Worm (Caenorhabditis elegans): Measurements from ENCODE around the gene Y54F10AL.1.

Gene Y54F10AL.1

ce11 chrIII:2478605-2479004 is 8.9 kb upstream of the Y54F10AL.1 start:
- no peak for TF ChIP-seq med-1 (GFP tag; optimal IDR thresholded peaks at IDR 0.05; ENCODE audit: insufficient read depth)
- TF ChIP-seq T22C8.4 (GFP tag; IDR thresholded peaks at IDR 0.05): peak; percentile 70

- no peak for TF ChIP-seq tab-1 (GFP tag; IDR thresholded peaks at IDR 0.05)
- no peak for TF ChIP-seq T22C8.4 (GFP tag; IDR thresholded peaks at IDR 0.05)
- TF ChIP-seq ref-1 (GFP tag; conservative IDR thresholded peaks at IDR 0.05): no peak
- no peak for TF ChIP-seq ztf-29 (GFP tag; IDR thresholded peaks at IDR 0.05)
- no peak for TF ChIP-seq med-1 (GFP tag; optimal IDR thresholded peaks at IDR 0.05; ENCODE audit: insufficient read depth)
- no peak for TF ChIP-seq klf-2 (GFP tag; conservative IDR thresholded peaks at IDR 0.05)
- no peak for TF ChIP-seq cog-1 (tag; optimal IDR thresholded peaks at IDR 0.05)
- TF ChIP-seq ztf-23 (GFP tag; IDR thresholded peaks at IDR 0.05): no peak
- TF ChIP-seq flt-1 (GFP tag; IDR thresholded peaks at IDR 0.05): no peak
Measured at ce11 chrIII:2482171-2482570, 5.3 kb upstream of the Y54F10AL.1 start.

ce11 chrIII:2482754-2483153 is 4.8 kb upstream of the Y54F10AL.1 start:
- TF ChIP-seq T22C8.4 (GFP tag; IDR thresholded peaks at IDR 0.05) (peak; percentile 73), ztf-23 (GFP tag; IDR thresholded peaks at IDR 0.05) (no peak)

ce11 chrIII:2494717-2495116 is 7.2 kb downstream of the Y54F10AL.1 start:
- 0 out of 2 replicates have a peak, but pooled peaks have one; percentile 37 for TF ChIP-seq tab-1 (GFP tag; IDR thresholded peaks at IDR 0.05)

- TF ChIP-seq klf-2 (GFP tag; conservative IDR thresholded peaks at IDR 0.05) (peak; percentile 97), ref-1 (GFP tag; conservative IDR thresholded peaks at IDR 0.05) (peak; percentile 95), ztf-23 (GFP tag; IDR thresholded peaks at IDR 0.05) (peak; percentile 95), tab-1 (GFP tag; IDR thresholded peaks at IDR 0.05) (peak; percentile 90), T22C8.4 (GFP tag; IDR thresholded peaks at IDR 0.05) (peak; percentile 89), ztf-29 (GFP tag; IDR thresholded peaks at IDR 0.05) (peak; percentile 99), flt-1 (GFP tag; IDR thresholded peaks at IDR 0.05) (peak; percentile 97)
Measured at ce11 chrIII:2497270-2498201, 10.0 kb downstream of the Y54F10AL.1 start.

ce11 chrIII:2499275-2499674 is 11.8 kb downstream of the Y54F10AL.1 start:
- peak; percentile 96 for TF ChIP-seq flt-1 (GFP tag; IDR thresholded peaks at IDR 0.05)
- TF ChIP-seq klf-2 (GFP tag; conservative IDR thresholded peaks at IDR 0.05): peak; percentile 95
- peak; percentile 93 for TF ChIP-seq ztf-23 (GFP tag; IDR thresholded peaks at IDR 0.05)
- peak; percentile 98 for TF ChIP-seq ztf-29 (GFP tag; IDR thresholded peaks at IDR 0.05)
- TF ChIP-seq ref-1 (GFP tag; conservative IDR thresholded peaks at IDR 0.05): peak; percentile 93
- TF ChIP-seq T22C8.4 (GFP tag; IDR thresholded peaks at IDR 0.05): peak; percentile 93
- TF ChIP-seq tab-1 (GFP tag; IDR thresholded peaks at IDR 0.05): peak; percentile 88

ce11 chrIII:2500636-2501035 is 13.1 kb downstream of the Y54F10AL.1 start:
- TF ChIP-seq flt-1 (GFP tag; IDR thresholded peaks at IDR 0.05) (0 out of 2 replicates have a peak, but pooled peaks have one; percentile 14), klf-2 (GFP tag; conservative IDR thresholded peaks at IDR 0.05) (0 out of 2 replicates have a peak, but pooled peaks have one; percentile 29), ref-1 (GFP tag; conservative IDR thresholded peaks at IDR 0.05) (0 out of 2 replicates have a peak, but pooled peaks have one; percentile 31)

- TF ChIP-seq flt-1 (GFP tag; IDR thresholded peaks at IDR 0.05): 0 out of 2 replicates have a peak, but pooled peaks have one; percentile 63
Measured at ce11 chrIII:2501377-2502019, 14.0 kb downstream of the Y54F10AL.1 start.

ce11 chrIII:2506463-2506862 is 19.0 kb downstream of the Y54F10AL.1 start:
- no peak for TF ChIP-seq flt-1 (GFP tag; IDR thresholded peaks at IDR 0.05)

ce11 chrIII:2507938-2508337 is 20.4 kb downstream of the Y54F10AL.1 start, which contains the start of gene Y54F10AM.8:
Gene Y54F10AM.8, minus strand, starts transcription at chrIII:2507972.
- TF ChIP-seq ztf-29 (GFP tag; IDR thresholded peaks at IDR 0.05): no peak
- TF ChIP-seq klf-2 (GFP tag; conservative IDR thresholded peaks at IDR 0.05): no peak
- TF ChIP-seq tab-1 (GFP tag; IDR thresholded peaks at IDR 0.05): no peak
- TF ChIP-seq cog-1 (tag; optimal IDR thresholded peaks at IDR 0.05): no peak
- TF ChIP-seq med-1 (GFP tag; optimal IDR thresholded peaks at IDR 0.05; ENCODE audit: insufficient read depth): no peak
- no peak for TF ChIP-seq T22C8.4 (GFP tag; IDR thresholded peaks at IDR 0.05)
- TF ChIP-seq flt-1 (GFP tag; IDR thresholded peaks at IDR 0.05): no peak
- no peak for TF ChIP-seq ref-1 (GFP tag; conservative IDR thresholded peaks at IDR 0.05)
- no peak for TF ChIP-seq ztf-23 (GFP tag; IDR thresholded peaks at IDR 0.05)

DNA sequence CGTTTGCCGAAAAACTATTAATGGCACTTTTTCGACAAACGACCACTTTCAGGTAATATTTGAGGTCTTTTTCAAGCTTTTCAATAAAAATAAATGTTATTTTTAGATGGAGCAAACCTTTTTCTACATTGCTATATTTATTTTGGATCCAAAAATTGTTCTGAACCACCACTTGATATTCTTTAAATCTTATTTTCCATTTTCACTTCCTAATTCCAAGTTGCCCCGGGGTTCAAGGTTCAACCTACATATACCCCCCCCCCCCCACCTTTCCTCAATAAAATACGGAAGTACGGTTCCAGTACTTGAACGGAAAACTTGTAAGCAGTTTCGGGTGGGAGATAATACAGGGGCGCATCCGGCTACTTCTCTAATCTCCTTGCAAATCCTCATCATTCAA is 21.0 kb downstream of the Y54F10AL.1 start, which contains the start of gene Y54F10AM.6:
Gene Y54F10AM.6 (plus strand): TSS at position 301 of the 400 bp plus-strand sequence.
- TF ChIP-seq cog-1 (tag; optimal IDR thresholded peaks at IDR 0.05) (no peak), tab-1 (GFP tag; IDR thresholded peaks at IDR 0.05) (no peak), med-1 (GFP tag; optimal IDR thresholded peaks at IDR 0.05; ENCODE audit: insufficient read depth) (no peak), ztf-23 (GFP tag; IDR thresholded peaks at IDR 0.05) (no peak), klf-2 (GFP tag; conservative IDR thresholded peaks at IDR 0.05) (no peak), ref-1 (GFP tag; conservative IDR thresholded peaks at IDR 0.05) (no peak), T22C8.4 (GFP tag; IDR thresholded peaks at IDR 0.05) (no peak), ztf-29 (GFP tag; IDR thresholded peaks at IDR 0.05) (no peak), flt-1 (GFP tag; IDR thresholded peaks at IDR 0.05) (no peak)

All from whole organism, midembryonic.